Worm (Caenorhabditis elegans) whole organism, L1 larva: Measurements from ENCODE around the gene str-82.

Experiments
- efl-1 ChIP-seq, 4 experiments: fragments of 150-350 bp; optimal IDR thresholded peaks in 3 of 4; peaks in 1 of 4; 1 replicate in 1 of 4; 2 replicates in 3 of 4; lab custom pipeline; 2014; ENCODE audit warnings: missing biosample characterization in 2 of 4, missing genetic modification characterization in 2 of 4, missing genetic modification reagents in 2 of 4
- pqm-1 ChIP-seq: sonication (generic microtip); optimal IDR thresholded peaks from 3 replicates; lab custom pipeline; 2017; ENCODE audit warnings: missing biosample characterization, missing genetic modification characterization

DNA sequence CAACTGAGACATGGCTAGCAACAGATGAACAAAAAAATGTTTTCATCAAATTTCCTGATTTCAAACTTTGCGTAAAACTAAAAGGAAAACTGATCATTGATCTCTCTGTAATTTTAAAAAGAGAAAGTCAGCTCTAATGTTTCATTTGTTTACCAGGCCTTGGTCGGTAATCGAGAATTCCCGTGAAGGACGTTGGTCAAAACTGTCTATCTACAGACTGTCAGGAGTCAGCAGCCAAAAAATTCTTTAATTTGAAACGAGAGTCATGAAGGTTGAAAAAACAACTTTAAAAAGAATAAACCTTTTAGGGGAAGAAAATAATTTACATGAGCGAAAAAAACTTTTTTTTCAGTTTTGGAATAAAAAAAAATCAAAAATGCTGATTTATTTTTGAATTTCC, 10.6 kb downstream of the str-82 start:
- TF ChIP-seq pqm-1 (no peak), efl-1 (optimal IDR thresholded peaks at IDR 0.05; lab: Kevin White, UChicago) (no peak), efl-1 (GFP tag; optimal IDR thresholded peaks at IDR 0.05 in 1 of 2; lab: Kevin White, UChicago) (peak in 1 of 2 experiments; percentile 23)
